Fruit fly (Drosophila melanogaster): ENCODE results near the gene CG6462.

CG6462 gene

DNA sequence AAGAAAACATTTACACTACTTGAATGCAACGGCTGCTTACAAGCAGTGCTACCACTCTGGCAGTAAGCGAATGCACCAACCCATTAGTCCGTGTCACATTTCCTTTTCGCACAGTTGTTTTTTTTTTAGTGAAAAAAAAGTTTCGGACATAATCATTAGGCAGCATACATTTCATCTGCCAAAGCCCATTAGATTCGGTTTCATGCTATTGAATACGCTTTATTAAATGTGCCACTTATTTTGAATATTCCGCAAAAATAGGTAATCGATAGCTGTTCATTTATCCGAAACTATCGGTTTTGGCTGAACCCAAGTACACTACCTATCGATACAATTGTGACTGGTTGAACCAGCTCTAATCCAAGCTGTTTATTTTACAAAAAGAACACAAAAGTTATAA lies 17.9 kb downstream of the CG6462 start, which contains the start of gene tant (continued):
- no peak for TF ChIP-seq kay (GFP tag; optimal IDR thresholded peaks at IDR 0.05)
- peak; percentile 82 for TF ChIP-seq nerfin-2 (GFP tag; IDR thresholded peaks at IDR 0.05; ENCODE audit: partially characterized antibody)
- no peak for TF ChIP-seq CG18476 (GFP tag; optimal IDR thresholded peaks at IDR 0.05)
- no peak for TF ChIP-seq sim (GFP tag; IDR thresholded peaks at IDR 0.05)
- TF ChIP-seq lbe (GFP tag; optimal IDR thresholded peaks at IDR 0.05), result no peak
- no peak for TF ChIP-seq CG15269 (tag; optimal IDR thresholded peaks at IDR 0.05)
- TF ChIP-seq CG17612 (GFP tag; IDR thresholded peaks at IDR 0.05), result no peak
- TF ChIP-seq CTCF (GFP tag; optimal IDR thresholded peaks at IDR 0.05), result peak; percentile 68
- TF ChIP-seq CG8281 (tag; optimal IDR thresholded peaks at IDR 0.05), result no peak
- no peak for TF ChIP-seq CG14050 (GFP tag; IDR thresholded peaks at IDR 0.05)
- peak; percentile 31 for TF ChIP-seq CG1603 (tag; optimal IDR thresholded peaks at IDR 0.05)
- peak; percentile 74 for TF ChIP-seq Lhr (GFP tag; optimal IDR thresholded peaks at IDR 0.05)
- TF ChIP-seq hth (optimal IDR thresholded peaks at IDR 0.05), result no peak
- peak; percentile 7 for TF ChIP-seq Hr3 (GFP tag; optimal IDR thresholded peaks at IDR 0.05)
- TF ChIP-seq amos (GFP tag; IDR thresholded peaks at IDR 0.05; ENCODE audit: partially characterized antibody), result peak; percentile 92
- TF ChIP-seq sens (GFP tag), result peak; percentile 75
- no peak for TF ChIP-seq ase (GFP tag; IDR thresholded peaks at IDR 0.05)
- TF ChIP-seq E2f2 (GFP tag; IDR thresholded peaks at IDR 0.05), result peak; percentile 84
- TF ChIP-seq CG13624 (GFP tag; optimal IDR thresholded peaks at IDR 0.05), result peak; percentile 2
- no peak for TF ChIP-seq jigr1 (GFP tag; IDR thresholded peaks at IDR 0.05)
- TF ChIP-seq fu2 (GFP tag; optimal IDR thresholded peaks at IDR 0.05), result peak; percentile 7
- no peak for TF ChIP-seq dysf (GFP tag; IDR thresholded peaks at IDR 0.05)
- peak; percentile 73 for TF ChIP-seq Dp (GFP tag; optimal IDR thresholded peaks at IDR 0.05)
- TF ChIP-seq usp (GFP tag; optimal IDR thresholded peaks at IDR 0.05), result no peak
- TF ChIP-seq ttk (GFP tag; IDR thresholded peaks at IDR 0.05), result no peak
- TF ChIP-seq sob (GFP tag; IDR thresholded peaks at IDR 0.05), result no peak
- no peak for TF ChIP-seq Fer1 (GFP tag; optimal IDR thresholded peaks at IDR 0.05)
- no peak for TF ChIP-seq ac (GFP tag; optimal IDR thresholded peaks at IDR 0.05)
- peak; percentile 15 for TF ChIP-seq Dad (GFP tag; optimal IDR thresholded peaks at IDR 0.05)
- TF ChIP-seq Scr (GFP tag; IDR thresholded peaks at IDR 0.05; ENCODE audit: partially characterized antibody), result peak; percentile 95
- TF ChIP-seq pnt (GFP tag; optimal IDR thresholded peaks at IDR 0.05), result no peak
- TF ChIP-seq CG14441 (GFP tag; IDR thresholded peaks at IDR 0.05), result no peak
- TF ChIP-seq CG9876 (GFP tag; optimal IDR thresholded peaks at IDR 0.05), result peak; percentile 36
- TF ChIP-seq CG8924 (tag; optimal IDR thresholded peaks at IDR 0.05), result no peak
- no peak for TF ChIP-seq Stat92E (GFP tag; optimal IDR thresholded peaks at IDR 0.05)
- TF ChIP-seq CG2678 (tag; optimal IDR thresholded peaks at IDR 0.05), result no peak
- no peak for TF ChIP-seq Hr78 (GFP tag; optimal IDR thresholded peaks at IDR 0.05)
- TF ChIP-seq sisA (GFP tag; IDR thresholded peaks at IDR 0.05), result no peak
- no peak for TF ChIP-seq corto (GFP tag; optimal IDR thresholded peaks at IDR 0.05)
- TF ChIP-seq CG10209 (GFP tag; optimal IDR thresholded peaks at IDR 0.05), result no peak
- no peak for TF ChIP-seq CG4820 (GFP tag; optimal IDR thresholded peaks at IDR 0.05)
- no peak for TF ChIP-seq Doc2 (GFP tag; IDR thresholded peaks at IDR 0.05)
- TF ChIP-seq hb (GFP tag; IDR thresholded peaks at IDR 0.05; ENCODE audit: partially characterized antibody), result peak; percentile 81
- no peak for TF ChIP-seq pb (GFP tag; optimal IDR thresholded peaks at IDR 0.05)
- no peak for TF ChIP-seq C15 (GFP tag; IDR thresholded peaks at IDR 0.05)
- TF ChIP-seq slou (GFP tag; optimal IDR thresholded peaks at IDR 0.05), result no peak
- TF ChIP-seq stwl (tag; optimal IDR thresholded peaks at IDR 0.05), result peak; percentile 58
- TF ChIP-seq BEAF-32 (GFP tag; optimal IDR thresholded peaks at IDR 0.05), result peak; percentile 96
- peak; percentile 50 for TF ChIP-seq CG10267 (tag; optimal IDR thresholded peaks at IDR 0.05)
- no peak for TF ChIP-seq lola (GFP tag; optimal IDR thresholded peaks at IDR 0.05)
- no peak for TF ChIP-seq gce (GFP tag; IDR thresholded peaks at IDR 0.05)
- TF ChIP-seq gcm2 (GFP tag; optimal IDR thresholded peaks at IDR 0.05), result no peak
